Worm (Caenorhabditis elegans): ENCODE results near the gene spat-2.
A peak's percentile ranks its signal among the peaks of the same experiment; 100 is the strongest.

The spat-2 gene

ce11 chrIII:10989491-10990032 lies 47.2 kb upstream of the spat-2 start (continued):
- TF ChIP-seq F49E8.2 (tag; optimal IDR thresholded peaks at IDR 0.05; ENCODE audit: insufficient read depth) (peak; percentile 78), Y56A3A.18 (GFP tag; IDR thresholded peaks at IDR 0.05) (peak; percentile 98), pbrm-1 (GFP tag; IDR thresholded peaks at IDR 0.05) (peak; percentile 92), lin-40 (tag; optimal IDR thresholded peaks at IDR 0.05) (peak; percentile 98), ztf-22 (GFP tag; optimal IDR thresholded peaks at IDR 0.05) (peak; percentile 91), ceh-40 (GFP tag; IDR thresholded peaks at IDR 0.05) (peak; percentile 81; the same call in 1 of the 2 replicates), dox-1 (GFP tag; IDR thresholded peaks at IDR 0.05) (peak; percentile 97), snpc-3.4 (tag; optimal IDR thresholded peaks at IDR 0.05) (peak; percentile 97), akir-1 (GFP tag; optimal IDR thresholded peaks at IDR 0.05) (peak; percentile 88), sea-2 (GFP tag; IDR thresholded peaks at IDR 0.05) (peak; percentile 94), F33H1.4 (GFP tag; IDR thresholded peaks at IDR 0.05) (peak; percentile 68), F37B4.10 (GFP tag; IDR thresholded peaks at IDR 0.05) (peak; percentile 89; the same call in 1 of the 2 replicates), ztf-18 (tag; optimal IDR thresholded peaks at IDR 0.05) (peak; percentile 83), ztf-6 (GFP tag; IDR thresholded peaks at IDR 0.05) (peak; percentile 47; the same call in 1 of the 2 replicates), him-1 (tag; optimal IDR thresholded peaks at IDR 0.05) (peak; percentile 95), sptf-2 (GFP tag; optimal IDR thresholded peaks at IDR 0.05) (peak; percentile 94), nfyb-1 (GFP tag; IDR thresholded peaks at IDR 0.05) (peak; percentile 98), lin-26 (GFP tag; IDR thresholded peaks at IDR 0.05) (peak; percentile 98), madf-10 (tag; optimal IDR thresholded peaks at IDR 0.05) (peak; percentile 92), attf-5 (GFP tag; optimal IDR thresholded peaks at IDR 0.05) (peak; percentile 93), madf-3 (GFP tag; IDR thresholded peaks at IDR 0.05) (peak; percentile 88), lsy-27 (tag; optimal IDR thresholded peaks at IDR 0.05; ENCODE audit: borderline replicate concordance, insufficient read depth) (peak; percentile 84), F55B11.4 (tag; optimal IDR thresholded peaks at IDR 0.05; ENCODE audit: borderline replicate concordance, insufficient read depth) (peak; percentile 28), ceh-79 (tag; optimal IDR thresholded peaks at IDR 0.05) (peak; percentile 96), Y79H2A.3 (GFP tag; conservative IDR thresholded peaks at IDR 0.05) (peak; percentile 93), ceh-100 (GFP tag; IDR thresholded peaks at IDR 0.05) (peak; percentile 89), ceh-58 (GFP tag; IDR thresholded peaks at IDR 0.05) (peak; percentile 86), lag-1 (GFP tag; IDR thresholded peaks at IDR 0.05) (peak; percentile 88), hlh-26 (GFP tag; conservative IDR thresholded peaks at IDR 0.05) (0 out of 2 replicates have a peak, but pooled peaks have one; percentile 73), somi-1 (GFP tag; optimal IDR thresholded peaks at IDR 0.05) (peak; percentile 92), snpc-4 (GFP tag; optimal IDR thresholded peaks at IDR 0.05) (peak; percentile 99), snpc-4 (tag; optimal IDR thresholded peaks at IDR 0.05) (peak; percentile 99 to 100 (median 100)), tbx-9 (tag; optimal IDR thresholded peaks at IDR 0.05; ENCODE audit: borderline replicate concordance) (peak; percentile 95), madf-8 (GFP tag; conservative IDR thresholded peaks at IDR 0.05) (peak; percentile 60), ztf-28 (GFP tag; IDR thresholded peaks at IDR 0.05) (peak; percentile 91; the same call in 1 of the 2 replicates), egl-44 (GFP tag; IDR thresholded peaks at IDR 0.05) (peak; percentile 97), let-526 (GFP tag; IDR thresholded peaks at IDR 0.05) (peak; percentile 93), unc-62 (GFP tag; optimal IDR thresholded peaks at IDR 0.05) (no peak), ekl-4 (GFP tag; IDR thresholded peaks at IDR 0.05) (peak; percentile 95), F22D6.2 (tag; optimal IDR thresholded peaks at IDR 0.05) (peak; percentile 84), hsf-1 (GFP tag; IDR thresholded peaks at IDR 0.05) (peak; percentile 79), C06A6.2 (GFP tag; conservative IDR thresholded peaks at IDR 0.05) (peak; percentile 92), ceh-91 (GFP tag; IDR thresholded peaks at IDR 0.05) (peak; percentile 48), lir-1 (GFP tag; conservative IDR thresholded peaks at IDR 0.05) (peak; percentile 90), ztf-26 (tag; optimal IDR thresholded peaks at IDR 0.05) (peak; percentile 95), rec-8 (tag; optimal IDR thresholded peaks at IDR 0.05) (peak; percentile 95 to 97), Y67H2A.10 (GFP tag; conservative IDR thresholded peaks at IDR 0.05) (peak; percentile 62; the same call in 1 of the 2 replicates)
